Worm (Caenorhabditis elegans): ENCODE measurements around the gene cnb-1.

DNA sequence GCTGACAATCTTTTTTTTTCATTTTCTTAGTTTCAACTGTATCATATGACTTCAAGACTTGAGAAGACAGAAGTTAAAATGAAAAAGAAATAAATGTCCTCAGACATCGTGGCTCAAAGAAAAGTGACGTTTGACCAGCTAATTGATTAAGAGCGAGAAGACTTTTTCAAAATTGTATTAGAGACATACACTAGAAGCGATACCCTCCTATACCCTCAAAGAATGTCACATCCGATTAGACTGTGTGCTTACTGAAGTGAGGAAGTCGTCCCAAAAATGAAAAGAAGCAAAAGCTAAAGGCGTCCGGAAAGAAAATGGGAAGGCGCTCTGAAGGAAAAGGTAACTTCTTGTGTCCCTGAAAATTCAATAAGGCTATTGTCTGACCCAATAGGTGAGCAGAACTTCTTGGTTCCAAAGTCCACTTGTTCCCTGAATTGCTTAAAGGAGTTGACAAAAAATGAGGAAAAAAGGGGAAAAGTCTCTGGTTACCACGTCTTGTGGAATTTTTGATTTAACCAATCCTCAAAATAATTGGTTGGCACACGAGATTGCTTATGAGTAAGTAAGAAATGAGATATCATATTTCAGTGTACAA lies 3.2 kb upstream of the cnb-1 start:
- TF ChIP-seq tbx-11 (GFP tag; IDR thresholded peaks at IDR 0.05), result no peak
- TF ChIP-seq tra-4 (tag; optimal IDR thresholded peaks at IDR 0.05), result no peak
- TF ChIP-seq pes-1 (GFP tag; IDR thresholded peaks at IDR 0.05), result no peak
- TF ChIP-seq hnd-1 (tag; optimal IDR thresholded peaks at IDR 0.05), result no peak
- no peak for TF ChIP-seq ets-7 (tag; optimal IDR thresholded peaks at IDR 0.05)
- TF ChIP-seq hmg-4 (GFP tag; optimal IDR thresholded peaks at IDR 0.05), result no peak
- no peak for TF ChIP-seq ama-1 (optimal IDR thresholded peaks at IDR 0.05)
- TF ChIP-seq ceh-36 (tag; optimal IDR thresholded peaks at IDR 0.05), result no peak
- no peak for TF ChIP-seq sea-1 (GFP tag; conservative IDR thresholded peaks at IDR 0.05)
- no peak for TF ChIP-seq tbx-37 (GFP tag; conservative IDR thresholded peaks at IDR 0.05)
- no peak for TF ChIP-seq scrt-1 (GFP tag; IDR thresholded peaks at IDR 0.05)
- TF ChIP-seq B0310.2 (tag; optimal IDR thresholded peaks at IDR 0.05), result no peak

Measured in whole organism, early embryonic.